Worm (Caenorhabditis elegans) whole organism, young adult: ENCODE results near the gene Y44A6B.3.

Experiments
- B0019.2 ChIP-seq: fragments of 200-800 bp; sonication (Bioruptor generic); conservative IDR thresholded peaks from 2 replicates; pipeline ENCODE4 v1.3.6; 2022; ENCODE audit warnings: missing genetic modification reagents, missing genetic modification characterization, missing compliant biosample characterization
- B0261.1 ChIP-seq: sonication (generic microtip); optimal IDR thresholded peaks from 2 replicates; lab custom pipeline; 2016; ENCODE audit warnings: mild to moderate bottlenecking, missing genetic modification characterization, moderate library complexity, missing compliant biosample characterization
- B0336.3 ChIP-seq: fragments of 200-800 bp; sonication (Bioruptor generic); IDR thresholded peaks from 2 replicates; pipeline ENCODE4 v1.3.6; 2022; ENCODE audit warnings: missing genetic modification characterization, missing compliant biosample characterization
- C06A6.2 ChIP-seq: fragments of 200-800 bp; sonication (Bioruptor generic); conservative IDR thresholded peaks from 2 replicates; pipeline ENCODE4 v1.3.6; 2022; ENCODE audit warnings: missing genetic modification characterization, missing compliant biosample characterization
- D2030.7 ChIP-seq: fragments of 200-800 bp; sonication (Bioruptor generic); IDR thresholded peaks from 2 replicates; pipeline ENCODE4 v1.3.6; 2022; ENCODE audit warnings: missing genetic modification reagents, missing genetic modification characterization, missing compliant biosample characterization
- F33H1.4 ChIP-seq: fragments of 200-800 bp; sonication (Bioruptor generic); IDR thresholded peaks from 2 replicates; pipeline ENCODE4 v1.3.6; 2022; ENCODE audit warnings: missing genetic modification reagents, missing genetic modification characterization, missing compliant biosample characterization
- T07F8.4 ChIP-seq: sonication (generic microtip); optimal IDR thresholded peaks from 2 replicates; lab custom pipeline; 2016; ENCODE audit warnings: mild to moderate bottlenecking, missing genetic modification characterization, moderate library complexity, missing compliant biosample characterization
- Y79H2A.3 ChIP-seq: fragments of 200-800 bp; sonication (Bioruptor generic); conservative IDR thresholded peaks from 2 replicates; pipeline ENCODE4 v1.3.6; 2022; ENCODE audit warnings: missing genetic modification reagents, missing genetic modification characterization, missing compliant biosample characterization
- aptf-3 ChIP-seq: fragments of 200-800 bp; sonication (Bioruptor generic); IDR thresholded peaks from 2 replicates; pipeline ENCODE4 v1.3.6; 2022; ENCODE audit warnings: missing genetic modification characterization, missing compliant biosample characterization
- attf-3 ChIP-seq: fragments of 200-800 bp; sonication (Bioruptor generic); conservative IDR thresholded peaks from 2 replicates; pipeline ENCODE4 v1.3.6; 2022; ENCODE audit warnings: missing genetic modification reagents, missing genetic modification characterization, missing compliant biosample characterization
- attf-5 ChIP-seq: fragments of 200-800 bp; sonication (Bioruptor generic); optimal IDR thresholded peaks from 2 replicates; lab custom pipeline; 2018; ENCODE audit warnings: mild to moderate bottlenecking, missing genetic modification characterization, missing compliant biosample characterization
- bed-1 ChIP-seq: fragments of 200-800 bp; sonication (Bioruptor generic); IDR thresholded peaks from 2 replicates; pipeline ENCODE4 v1.3.6; 2022; ENCODE audit warnings: missing genetic modification reagents, missing genetic modification characterization, missing compliant biosample characterization
- ceh-100 ChIP-seq: fragments of 200-800 bp; sonication (Bioruptor generic); IDR thresholded peaks from 2 replicates; pipeline ENCODE4 v1.3.6; 2022; ENCODE audit warnings: missing genetic modification reagents, missing genetic modification characterization, missing compliant biosample characterization
- ceh-58 ChIP-seq: fragments of 200-800 bp; sonication (Bioruptor generic); IDR thresholded peaks from 2 replicates; pipeline ENCODE4 v1.3.6; 2022; ENCODE audit warnings: missing genetic modification characterization, missing compliant biosample characterization
- ceh-79 ChIP-seq: sonication (generic microtip); optimal IDR thresholded peaks from 2 replicates; lab custom pipeline; 2017; ENCODE audit warnings: mild to moderate bottlenecking, missing genetic modification characterization, missing compliant biosample characterization
- ceh-91 ChIP-seq: fragments of 200-800 bp; sonication (Bioruptor generic); IDR thresholded peaks from 2 replicates; pipeline ENCODE4 v1.3.6; 2022; ENCODE audit warnings: missing genetic modification reagents, missing genetic modification characterization, missing compliant biosample characterization
- die-1 ChIP-seq: sonication (generic microtip); optimal IDR thresholded peaks from 2 replicates; lab custom pipeline; 2016; ENCODE audit warnings: missing genotype, mild to moderate bottlenecking, missing genetic modification characterization, missing compliant biosample characterization
- dox-1 ChIP-seq: fragments of 200-800 bp; sonication (Bioruptor generic); IDR thresholded peaks from 2 replicates; pipeline ENCODE4 v1.3.6; 2022; ENCODE audit warnings: missing genetic modification reagents, missing genetic modification characterization, missing compliant biosample characterization
- dpl-1 ChIP-seq: fragments of 150-350 bp; optimal IDR thresholded peaks from 2 replicates; lab custom pipeline; 2014; ENCODE audit warnings: missing biosample characterization, missing genetic modification reagents, missing genetic modification characterization
- egl-44 ChIP-seq: fragments of 200-800 bp; sonication (Bioruptor generic); IDR thresholded peaks from 2 replicates; pipeline ENCODE4 v1.3.6; 2022; ENCODE audit warnings: missing genetic modification reagents, missing genetic modification characterization, missing compliant biosample characterization
- egrh-3 ChIP-seq: fragments of 200-800 bp; sonication (Bioruptor generic); IDR thresholded peaks from 2 replicates; pipeline ENCODE4 v1.3.6; 2022; ENCODE audit warnings: missing genetic modification reagents, missing genetic modification characterization, missing compliant biosample characterization
- ets-4 ChIP-seq: fragments of 200-800 bp; sonication (Bioruptor generic); optimal IDR thresholded peaks from 2 replicates; lab custom pipeline; 2018; ENCODE audit warnings: mild to moderate bottlenecking, missing genetic modification characterization, missing compliant biosample characterization
- hlh-12 ChIP-seq: sonication (generic microtip); optimal IDR thresholded peaks from 2 replicates; lab custom pipeline; 2016; ENCODE audit warnings: missing genetic modification characterization, missing compliant biosample characterization
- hrde-1 ChIP-seq: sonication (generic microtip); optimal IDR thresholded peaks from 2 replicates; lab custom pipeline; 2016; ENCODE audit warnings: missing genetic modification characterization, mild to moderate bottlenecking, missing compliant biosample characterization, moderate library complexity, missing genotype, missing genetic modification reagents, borderline replicate concordance
- hsf-1 ChIP-seq: fragments of 200-800 bp; sonication (Bioruptor generic); IDR thresholded peaks from 2 replicates; pipeline ENCODE4 v1.3.6; 2022; ENCODE audit warnings: missing genetic modification reagents, missing genetic modification characterization, missing compliant biosample characterization
- lin-35 ChIP-seq, 3 experiments: fragments of 150-350 bp in 2 of 3; sonication (generic microtip) in 1 of 3; optimal IDR thresholded peaks; 2 replicates each; lab custom pipeline; 2014 to 2018; ENCODE audit warnings: missing biosample characterization in 3 of 3, missing genetic modification characterization in 3 of 3, missing genetic modification reagents in 3 of 3
- lir-1 ChIP-seq: fragments of 200-800 bp; sonication (Bioruptor generic); conservative IDR thresholded peaks from 2 replicates; pipeline ENCODE4 v1.3.6; 2022; ENCODE audit warnings: missing genetic modification reagents, missing genetic modification characterization, missing compliant biosample characterization
- lsl-1 ChIP-seq: fragments of 200-800 bp; sonication (Bioruptor generic); optimal IDR thresholded peaks from 2 replicates; lab custom pipeline; 2018; ENCODE audit warnings: mild to moderate bottlenecking, missing genetic modification characterization, moderate library complexity, missing compliant biosample characterization
- madf-10 ChIP-seq: sonication (generic microtip); optimal IDR thresholded peaks from 2 replicates; lab custom pipeline; 2016; ENCODE audit warnings: mild to moderate bottlenecking, missing genetic modification characterization, missing compliant biosample characterization
- madf-8 ChIP-seq: fragments of 200-800 bp; sonication (Bioruptor generic); conservative IDR thresholded peaks from 2 replicates; pipeline ENCODE4 v1.3.6; 2022; ENCODE audit warnings: missing genetic modification reagents, missing genetic modification characterization, missing compliant biosample characterization
- mes-4 ChIP-seq: sonication (generic microtip); optimal IDR thresholded peaks from 2 replicates; lab custom pipeline; 2016; ENCODE audit warnings: missing genotype, missing genetic modification characterization, missing compliant biosample characterization
- nfya-2 ChIP-seq: fragments of 200-800 bp; sonication (Bioruptor generic); IDR thresholded peaks from 2 replicates; pipeline ENCODE4 v1.3.6; 2022; ENCODE audit warnings: missing genetic modification reagents, missing genetic modification characterization, missing compliant biosample characterization
- nfyb-1 ChIP-seq: fragments of 200-800 bp; sonication (Bioruptor generic); IDR thresholded peaks from 2 replicates; pipeline ENCODE4 v1.3.6; 2022; ENCODE audit warnings: missing genetic modification reagents, missing genetic modification characterization, missing compliant biosample characterization
- nhr-120 ChIP-seq: fragments of 200-800 bp; sonication (Bioruptor generic); IDR thresholded peaks from 2 replicates; pipeline ENCODE4 v1.3.6; 2022; ENCODE audit warnings: missing genetic modification characterization, missing compliant biosample characterization
- nhr-179 ChIP-seq: sonication (generic microtip); optimal IDR thresholded peaks from 2 replicates; lab custom pipeline; 2016; ENCODE audit warnings: mild to moderate bottlenecking, missing genetic modification characterization, missing compliant biosample characterization
- repo-1 ChIP-seq: sonication (generic microtip); optimal IDR thresholded peaks from 2 replicates; lab custom pipeline; 2017; ENCODE audit warnings: mild to moderate bottlenecking, missing genetic modification characterization, missing compliant biosample characterization
- rpc-1 ChIP-seq, 2 experiments: fragments of 150-350 bp in 1 of 2; sonication (generic microtip) in 1 of 2; optimal IDR thresholded peaks; 2 replicates each; lab custom pipeline; 2014 to 2018; ENCODE audit warnings: missing biosample characterization in 1 of 2, missing genetic modification characterization in 1 of 2, missing genetic modification reagents in 1 of 2, missing genotype in 1 of 2
- tbp1 ChIP-seq: fragments of 200-800 bp; sonication (Bioruptor generic); optimal IDR thresholded peaks from 2 replicates; lab custom pipeline; 2018; ENCODE audit warnings: mild to moderate bottlenecking, missing genetic modification characterization, missing compliant biosample characterization
- xnd-1 ChIP-seq: sonication (generic microtip); optimal IDR thresholded peaks from 2 replicates; lab custom pipeline; 2016; ENCODE audit warnings: missing genotype, missing genetic modification reagents, missing genetic modification characterization, missing compliant biosample characterization
- ztf-25 ChIP-seq: fragments of 200-800 bp; sonication (Bioruptor generic); IDR thresholded peaks from 2 replicates; pipeline ENCODE4 v1.3.6; 2022; ENCODE audit warnings: missing genetic modification reagents, missing genetic modification characterization, missing compliant biosample characterization
- ztf-3 ChIP-seq: fragments of 200-800 bp; sonication (Bioruptor generic); optimal IDR thresholded peaks from 2 replicates; lab custom pipeline; 2018; ENCODE audit warnings: mild to moderate bottlenecking, missing genetic modification characterization, missing compliant biosample characterization

Y44A6B.3 gene

ce11 chrV:20626043-20626761 lies 12.0 kb downstream of the Y44A6B.3 start, which contains the start of the genes F46B3.9 and srz-18 (continued):
- no peak for TF ChIP-seq repo-1 (tag; lab: Kevin White, UChicago)

ce11 chrV:20625260-20625659 lies 13.0 kb downstream of the Y44A6B.3 start:
- TF ChIP-seq lsl-1 (GFP tag; lab: Kevin White, UChicago) (no peak), nhr-179 (tag; lab: Kevin White, UChicago) (no peak), hrde-1 (tag; lab: Kevin White, UChicago) (no peak), lir-1 (GFP tag; lab: Robert Waterston, UW) (no peak), ceh-100 (GFP tag; lab: Robert Waterston, UW) (no peak), B0019.2 (GFP tag; lab: Robert Waterston, UW) (no peak), egrh-3 (GFP tag; lab: Robert Waterston, UW) (no peak), ztf-3 (GFP tag; lab: Kevin White, UChicago) (no peak)

- no peak for TF ChIP-seq nfya-2
- TF ChIP-seq tbp1: no peak
Observed at ce11 chrV:20623060-20623459, 15.2 kb downstream of the Y44A6B.3 start, which contains the start of gene F46B3.8. Gene F46B3.8, minus strand, starts transcription at chrV:20623160.

ce11 chrV:20618632-20619031 lies 19.6 kb downstream of the Y44A6B.3 start, which contains the start of gene F46B3.7:
Gene F46B3.7, minus strand, starts transcription at chrV:20618732.
- TF ChIP-seq dox-1 (GFP tag; lab: Robert Waterston, UW) (no peak), mes-4 (tag; lab: Kevin White, UChicago) (no peak), xnd-1 (tag; lab: Kevin White, UChicago) (no peak), B0261.1 (tag; lab: Kevin White, UChicago) (no peak), die-1 (no peak), nfyb-1 (GFP tag; lab: Robert Waterston, UW) (no peak), Y79H2A.3 (GFP tag; lab: Robert Waterston, UW) (no peak), madf-10 (tag; lab: Kevin White, UChicago) (no peak), nhr-120 (GFP tag; lab: Robert Waterston, UW) (no peak), rpc-1 (optimal IDR thresholded peaks at IDR 0.05; lab: Kevin White, UChicago) (no peak), rpc-1 (tag; optimal IDR thresholded peaks at IDR 0.05; lab: Kevin White, UChicago) (no peak), lin-35 (GFP tag; optimal IDR thresholded peaks at IDR 0.05; lab: Kevin White, UChicago) (no peak), hlh-12 (tag; lab: Kevin White, UChicago) (no peak), bed-1 (GFP tag; lab: Robert Waterston, UW) (no peak), ets-4 (GFP tag; lab: Kevin White, UChicago) (no peak), ceh-58 (GFP tag; lab: Robert Waterston, UW) (no peak), attf-5 (no peak), attf-3 (GFP tag; lab: Robert Waterston, UW) (no peak), madf-8 (GFP tag; lab: Robert Waterston, UW) (no peak)

- TF ChIP-seq D2030.7 (no peak), aptf-3 (GFP tag; lab: Robert Waterston, UW) (no peak), C06A6.2 (GFP tag; lab: Robert Waterston, UW) (no peak), ceh-79 (tag; lab: Kevin White, UChicago) (no peak), egl-44 (no peak), nfyb-1 (GFP tag; lab: Robert Waterston, UW) (no peak), ztf-25 (GFP tag; lab: Robert Waterston, UW) (no peak), hsf-1 (GFP tag; lab: Robert Waterston, UW) (no peak), T07F8.4 (tag; lab: Kevin White, UChicago) (no peak), F33H1.4 (GFP tag; lab: Robert Waterston, UW) (no peak), bed-1 (GFP tag; lab: Robert Waterston, UW) (no peak), dpl-1 (GFP tag; lab: Kevin White, UChicago) (no peak), B0336.3 (GFP tag; lab: Robert Waterston, UW) (no peak), ceh-91 (GFP tag; lab: Robert Waterston, UW) (no peak)
- TF ChIP-seq, all 124 proteins: peak for 0
Observed at ce11 chrV:20609494-20609893, 28.8 kb downstream of the Y44A6B.3 start, which contains the start of gene grd-2. Gene grd-2, plus strand, starts transcription at chrV:20609794.
